Fruit fly (Drosophila melanogaster) whole organism, pupa: ENCODE data around the gene RapGAP1.
A peak's percentile ranks its signal among the peaks of the same experiment; 100 is the strongest.

Source experiments
- CG12605 ChIP-seq: fragments of 200-800 bp; sonication (Bioruptor generic); IDR thresholded peaks from 2 replicates; pipeline ENCODE4 v1.3.6; 2022; ENCODE audit warnings: missing biosample characterization, missing genetic modification characterization
- CG14655 ChIP-seq: fragments of 200-800 bp; sonication (Bioruptor generic); optimal IDR thresholded peaks from 3 replicates; lab custom pipeline; 2017; ENCODE audit warnings: mild to moderate bottlenecking, missing biosample characterization, missing genetic modification reagents, missing genetic modification characterization
- CG17806 ChIP-seq: fragments of 200-800 bp; sonication (Bioruptor generic); optimal IDR thresholded peaks from 2 replicates; lab custom pipeline; 2018; ENCODE audit warnings: missing biosample characterization, mild to moderate bottlenecking, missing genetic modification characterization, moderate library complexity
- CG32121 ChIP-seq: fragments of 200-800 bp; sonication (Bioruptor generic); IDR thresholded peaks from 2 replicates; pipeline ENCODE4 v1.3.6; 2022; ENCODE audit warnings: missing biosample characterization, missing genetic modification characterization
- CG8159 ChIP-seq: fragments of 200-800 bp; sonication (Bioruptor generic); optimal IDR thresholded peaks from 3 replicates; lab custom pipeline; 2018; ENCODE audit warnings: missing biosample characterization, mild to moderate bottlenecking, missing genetic modification characterization, moderate library complexity
- CG9948 ChIP-seq: fragments of 200-800 bp; sonication (Bioruptor generic); optimal IDR thresholded peaks from 2 replicates; lab custom pipeline; 2018; ENCODE audit warnings: missing biosample characterization, mild to moderate bottlenecking, missing genetic modification characterization, moderate library complexity
- D1 ChIP-seq: fragments of 200-800 bp; sonication (Bioruptor generic); optimal IDR thresholded peaks from 2 replicates; lab custom pipeline; 2018; ENCODE audit warnings: missing biosample characterization, mild to moderate bottlenecking, missing genetic modification characterization, moderate library complexity
- EcR ChIP-seq: fragments of 200-800 bp; sonication (Bioruptor generic); optimal IDR thresholded peaks from 3 replicates; lab custom pipeline; 2019; ENCODE audit warnings: missing biosample characterization, missing genetic modification characterization, mild to moderate bottlenecking, moderate library complexity, missing genetic modification reagents
- Pif1A ChIP-seq: fragments of 200-800 bp; sonication (Bioruptor generic); optimal IDR thresholded peaks from 3 replicates; lab custom pipeline; 2016; ENCODE audit warnings: missing biosample characterization, missing genetic modification characterization
- Snoo ChIP-seq: fragments of 200-800 bp; sonication (Bioruptor generic); optimal IDR thresholded peaks from 3 replicates; lab custom pipeline; 2017; ENCODE audit warnings: missing biosample characterization, mild to moderate bottlenecking, missing genetic modification characterization, inconsistent platforms
- fd96Ca ChIP-seq: fragments of 200-800 bp; sonication (Bioruptor generic); IDR thresholded peaks from 3 replicates; pipeline ENCODE4 v1.3.6; 2022; ENCODE audit warnings: missing biosample characterization, missing genetic modification characterization
- gl ChIP-seq: fragments of 200-800 bp; sonication (Bioruptor generic); optimal IDR thresholded peaks from 2 replicates; lab custom pipeline; 2018; ENCODE audit warnings: missing biosample characterization, mild to moderate bottlenecking, missing genetic modification characterization

DNA sequence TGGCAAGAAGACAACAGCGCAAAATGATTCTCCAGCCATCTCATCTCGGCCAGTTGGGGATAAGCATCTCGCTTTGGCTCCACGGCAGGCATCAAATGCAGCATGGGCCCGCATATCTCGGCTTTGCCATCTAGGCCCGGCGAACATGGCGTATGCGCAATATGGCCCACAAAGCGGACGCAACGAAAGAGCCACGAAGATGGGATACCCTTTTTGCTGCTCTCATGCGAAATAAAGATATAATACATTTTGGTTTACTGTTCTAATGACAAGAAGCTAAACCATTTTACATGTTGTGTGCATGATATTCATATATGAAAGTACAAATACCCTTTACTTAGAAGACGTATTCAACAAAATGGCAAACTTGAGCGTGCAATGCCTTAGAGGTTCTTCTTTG is 56.0 kb downstream of the RapGAP1 start:
- TF ChIP-seq CG14655 (peak; percentile 56), fd96Ca (peak; percentile 56; the same call in 2 of the 3 replicates), Pif1A (GFP tag; lab: Kevin White, UChicago) (peak; percentile 47), CG12605 (GFP tag; lab: Robert Waterston, UW) (no peak), CG9948 (tag; lab: Kevin White, UChicago) (no peak), Snoo (tag; lab: Kevin White, UChicago) (no peak), EcR (GFP tag; lab: Kevin White, UChicago) (no peak), CG32121 (GFP tag; lab: Robert Waterston, UW) (no peak), D1 (tag; lab: Kevin White, UChicago) (no peak), CG17806 (tag; lab: Kevin White, UChicago) (no peak), CG8159 (tag; lab: Kevin White, UChicago) (no peak), gl (no peak)
